Worm (Caenorhabditis elegans): ENCODE measurements around the gene ztf-29.

The ztf-29 gene

ce11 chrIII:11567837-11568236 lies 6.9 kb downstream of the ztf-29 start, which contains the start of gene psme-3:
TSS of gene psme-3 (plus strand) at chrIII:11568137.
- TF ChIP-seq nhr-10 (tag; optimal IDR thresholded peaks at IDR 0.05) (no peak), elt-3 (tag; optimal IDR thresholded peaks at IDR 0.05) (no peak), peb-1 (tag; optimal IDR thresholded peaks at IDR 0.05) (no peak), ztf-4 (tag; optimal IDR thresholded peaks at IDR 0.05) (no peak), mbf-1 (tag; optimal IDR thresholded peaks at IDR 0.05) (no peak), aly-2 (tag; optimal IDR thresholded peaks at IDR 0.05) (no peak), gmeb-1 (tag; optimal IDR thresholded peaks at IDR 0.05) (no peak), ztf-11 (tag; optimal IDR thresholded peaks at IDR 0.05) (no peak), lin-39 (tag; optimal IDR thresholded peaks at IDR 0.05) (no peak), ceh-82 (tag; optimal IDR thresholded peaks at IDR 0.05) (no peak), sem-4 (tag; optimal IDR thresholded peaks at IDR 0.05) (no peak), blmp-1 (tag; optimal IDR thresholded peaks at IDR 0.05; ENCODE audit: insufficient read depth) (no peak), nhr-25 (tag; optimal IDR thresholded peaks at IDR 0.05) (no peak)

ce11 chrIII:11573921-11574320 lies 13.0 kb downstream of the ztf-29 start, which contains the start of gene Y66D12A.8:
TSS of gene Y66D12A.8 (plus strand) at chrIII:11574221.
- TF ChIP-seq fos-1 (tag; optimal IDR thresholded peaks at IDR 0.05) = no peak
- no peak for TF ChIP-seq unc-55 (GFP tag; optimal IDR thresholded peaks at IDR 0.05)
- no peak for TF ChIP-seq nhr-10 (tag; optimal IDR thresholded peaks at IDR 0.05)
- no peak for TF ChIP-seq lin-39 (tag; optimal IDR thresholded peaks at IDR 0.05)
- no peak for TF ChIP-seq nhr-237 (tag; optimal IDR thresholded peaks at IDR 0.05)
- TF ChIP-seq alr-1 (tag; optimal IDR thresholded peaks at IDR 0.05) = no peak
- no peak for TF ChIP-seq blmp-1 (tag; optimal IDR thresholded peaks at IDR 0.05; ENCODE audit: insufficient read depth)
- TF ChIP-seq lsy-2 (tag; optimal IDR thresholded peaks at IDR 0.05) = no peak
- TF ChIP-seq elt-1 (tag; optimal IDR thresholded peaks at IDR 0.05) = no peak
- no peak for TF ChIP-seq egl-27 (tag; optimal IDR thresholded peaks at IDR 0.05)
- TF ChIP-seq ztf-1 (GFP tag; conservative IDR thresholded peaks at IDR 0.05) = no peak
- no peak for TF ChIP-seq ZK546.5 (tag; optimal IDR thresholded peaks at IDR 0.05)
- TF ChIP-seq nhr-77 (tag; optimal IDR thresholded peaks at IDR 0.05) = no peak
- TF ChIP-seq lin-13 (GFP tag; optimal IDR thresholded peaks at IDR 0.05) = no peak
- no peak for TF ChIP-seq crh-2 (tag; optimal IDR thresholded peaks at IDR 0.05)
- no peak for TF ChIP-seq sem-4 (tag; optimal IDR thresholded peaks at IDR 0.05)
- no peak for TF ChIP-seq mab-5 (tag; optimal IDR thresholded peaks at IDR 0.05)
- no peak for TF ChIP-seq R02D3.7 (tag; optimal IDR thresholded peaks at IDR 0.05)
- TF ChIP-seq gmeb-1 (tag; optimal IDR thresholded peaks at IDR 0.05) = no peak

- no peak for TF ChIP-seq nhr-25 (tag; optimal IDR thresholded peaks at IDR 0.05)
- TF ChIP-seq mab-5 (tag; optimal IDR thresholded peaks at IDR 0.05) = no peak
- TF ChIP-seq dmd-4 (tag; optimal IDR thresholded peaks at IDR 0.05) = no peak
- no peak for TF ChIP-seq alr-1 (tag; optimal IDR thresholded peaks at IDR 0.05)
- no peak for TF ChIP-seq lin-11 (tag; optimal IDR thresholded peaks at IDR 0.05)
- TF ChIP-seq sma-9 (GFP tag; optimal IDR thresholded peaks at IDR 0.05) = no peak
- no peak for TF ChIP-seq sma-9 (tag; optimal IDR thresholded peaks at IDR 0.05)
- no peak for TF ChIP-seq C34F6.9 (tag; optimal IDR thresholded peaks at IDR 0.05)
- TF ChIP-seq nhr-237 (tag; optimal IDR thresholded peaks at IDR 0.05) = no peak
- TF ChIP-seq ztf-11 (tag; optimal IDR thresholded peaks at IDR 0.05) = no peak
- no peak for TF ChIP-seq peb-1 (tag; optimal IDR thresholded peaks at IDR 0.05)
- no peak for TF ChIP-seq nhr-129 (tag; optimal IDR thresholded peaks at IDR 0.05)
- no peak for TF ChIP-seq elt-1 (tag; optimal IDR thresholded peaks at IDR 0.05)
- no peak for TF ChIP-seq ZK546.5 (tag; optimal IDR thresholded peaks at IDR 0.05)
- TF ChIP-seq egl-27 (tag; optimal IDR thresholded peaks at IDR 0.05) = no peak
Measured at ce11 chrIII:11579380-11579779, 18.4 kb downstream of the ztf-29 start.

- TF ChIP-seq lsy-2 (tag; optimal IDR thresholded peaks at IDR 0.05) = peak in 1 of 2 experiments; percentile 54
- TF ChIP-seq crh-2 (tag; optimal IDR thresholded peaks at IDR 0.05) = peak; percentile 5
- peak; percentile 88 for TF ChIP-seq gmeb-1 (tag; optimal IDR thresholded peaks at IDR 0.05)
- no peak for TF ChIP-seq unc-62 (GFP tag; optimal IDR thresholded peaks at IDR 0.05)
- TF ChIP-seq alr-1 (tag; optimal IDR thresholded peaks at IDR 0.05) = no peak
- TF ChIP-seq lin-13 (GFP tag; optimal IDR thresholded peaks at IDR 0.05) = peak; percentile 30
- no peak for TF ChIP-seq mbf-1 (tag; optimal IDR thresholded peaks at IDR 0.05)
- peak; percentile 61 for TF ChIP-seq unc-55 (GFP tag; optimal IDR thresholded peaks at IDR 0.05)
Measured at ce11 chrIII:11580428-11580885, 19.5 kb downstream of the ztf-29 start, which contains the start of gene Y66D12A.7. TSS of gene Y66D12A.7 (minus strand) at chrIII:11580478.

ce11 chrIII:11581372-11581771 lies 20.4 kb downstream of the ztf-29 start, which contains the start of the genes Y66D12A.6 and ceh-92:
TSS of gene Y66D12A.6 (minus strand) at chrIII:11581402.
TSS of gene ceh-92 (plus strand) at chrIII:11581600.
- no peak for TF ChIP-seq mdl-1 (tag; optimal IDR thresholded peaks at IDR 0.05)
- TF ChIP-seq aly-2 (tag; optimal IDR thresholded peaks at IDR 0.05) = no peak
- TF ChIP-seq nhr-237 (tag; optimal IDR thresholded peaks at IDR 0.05) = no peak
- TF ChIP-seq skn-1 (tag; optimal IDR thresholded peaks at IDR 0.05) = no peak
- TF ChIP-seq nhr-25 (tag; optimal IDR thresholded peaks at IDR 0.05) = no peak
- TF ChIP-seq unc-55 (GFP tag; optimal IDR thresholded peaks at IDR 0.05) = no peak
- TF ChIP-seq lin-11 (tag; optimal IDR thresholded peaks at IDR 0.05) = no peak
- no peak for TF ChIP-seq ztf-1 (GFP tag; conservative IDR thresholded peaks at IDR 0.05)
- TF ChIP-seq ztf-4 (tag; optimal IDR thresholded peaks at IDR 0.05) = no peak
- no peak for TF ChIP-seq R02D3.7 (tag; optimal IDR thresholded peaks at IDR 0.05)
- no peak for TF ChIP-seq ZK546.5 (tag; optimal IDR thresholded peaks at IDR 0.05)
- no peak for TF ChIP-seq nhr-6 (tag; optimal IDR thresholded peaks at IDR 0.05)

Data from whole organism, L2 larva.